Fruit fly (Drosophila melanogaster) whole organism, prepupa: ENCODE measurements around the gene CG7530.

ENCODE experiments used
- Blimp-1 ChIP-seq: fragments of 200-800 bp; sonication (Bioruptor generic); optimal IDR thresholded peaks from 3 replicates; lab custom pipeline; 2017; ENCODE audit warnings: missing biosample characterization, missing genetic modification characterization, mild to moderate bottlenecking, moderate library complexity, missing genetic modification reagents
- CG10631 ChIP-seq: fragments of 200-800 bp; sonication (Bioruptor generic); optimal IDR thresholded peaks from 2 replicates; lab custom pipeline; 2016; ENCODE audit warnings: missing biosample characterization, missing genetic modification characterization
- CG10669 ChIP-seq: fragments of 200-800 bp; sonication (Bioruptor generic); optimal IDR thresholded peaks from 3 replicates; lab custom pipeline; 2018; ENCODE audit warnings: missing biosample characterization, mild to moderate bottlenecking, missing genetic modification characterization, moderate library complexity
- CG11762 ChIP-seq: fragments of 200-800 bp; sonication (Bioruptor generic); optimal IDR thresholded peaks from 3 replicates; lab custom pipeline; 2016; ENCODE audit warnings: missing biosample characterization, missing genetic modification characterization; ENCODE audit not compliant: insufficient read depth
- CG11902 ChIP-seq: fragments of 200-800 bp; sonication (Bioruptor generic); optimal IDR thresholded peaks from 3 replicates; lab custom pipeline; 2016; ENCODE audit warnings: missing biosample characterization, missing genetic modification characterization
- CG3032 ChIP-seq: fragments of 200-800 bp; optimal IDR thresholded peaks from 2 replicates; lab custom pipeline; 2019; ENCODE audit warnings: missing biosample characterization, mild to moderate bottlenecking, missing genetic modification characterization, moderate library complexity
- CG31627 ChIP-seq: fragments of 200-800 bp; sonication (Bioruptor generic); optimal IDR thresholded peaks from 3 replicates; lab custom pipeline; 2016; ENCODE audit warnings: missing biosample characterization, missing genetic modification characterization
- CG32006 ChIP-seq: fragments of 200-800 bp; sonication (Bioruptor generic); optimal IDR thresholded peaks from 3 replicates; lab custom pipeline; 2017; ENCODE audit warnings: missing biosample characterization, mild to moderate bottlenecking, missing genetic modification characterization
- CG3919 ChIP-seq: fragments of 200-800 bp; sonication (Bioruptor generic); optimal IDR thresholded peaks from 3 replicates; lab custom pipeline; 2016; ENCODE audit warnings: missing biosample characterization, missing genetic modification characterization
- CG6276 ChIP-seq: fragments of 200-800 bp; sonication (Bioruptor generic); optimal IDR thresholded peaks from 2 replicates; lab custom pipeline; 2017; ENCODE audit warnings: missing biosample characterization, mild to moderate bottlenecking, missing genetic modification characterization
- CG6808 ChIP-seq: fragments of 200-800 bp; sonication (Bioruptor generic); optimal IDR thresholded peaks from 3 replicates; lab custom pipeline; 2017; ENCODE audit warnings: missing biosample characterization, missing genetic modification characterization, mild to moderate bottlenecking, moderate library complexity, missing genetic modification reagents
- CG6854 ChIP-seq: fragments of 200-800 bp; sonication (Bioruptor generic); optimal IDR thresholded peaks from 2 replicates; lab custom pipeline; 2017; ENCODE audit warnings: missing biosample characterization, mild to moderate bottlenecking, missing genetic modification characterization
- CG8119 ChIP-seq: fragments of 200-800 bp; sonication (Bioruptor generic); IDR thresholded peaks from 3 replicates; pipeline ENCODE4 v1.3.6; 2022; ENCODE audit warnings: missing biosample characterization, missing genetic modification characterization
- CG8632 ChIP-seq: fragments of 200-800 bp; sonication (Bioruptor generic); optimal IDR thresholded peaks from 3 replicates; lab custom pipeline; 2016; ENCODE audit warnings: missing biosample characterization, missing genetic modification characterization
- Eip75B ChIP-seq: fragments of 200-800 bp; sonication (Bioruptor generic); optimal IDR thresholded peaks from 3 replicates; lab custom pipeline; 2016; ENCODE audit warnings: missing biosample characterization, missing genetic modification characterization
- Eip93F ChIP-seq: fragments of 200-800 bp; sonication (Bioruptor generic); optimal IDR thresholded peaks from 2 replicates; lab custom pipeline; 2016; ENCODE audit warnings: missing biosample characterization, mild to moderate bottlenecking, missing genetic modification characterization
- Ets21C ChIP-seq: fragments of 200-800 bp; sonication (Bioruptor generic); optimal IDR thresholded peaks from 3 replicates; lab custom pipeline; 2016; ENCODE audit warnings: missing biosample characterization, missing genetic modification characterization
- Hr39 ChIP-seq: fragments of 200-800 bp; sonication (Bioruptor generic); optimal IDR thresholded peaks from 2 replicates; lab custom pipeline; 2016; ENCODE audit warnings: missing biosample characterization, missing genetic modification characterization
- Met ChIP-seq: fragments of 200-800 bp; sonication (Bioruptor generic); optimal IDR thresholded peaks from 3 replicates; lab custom pipeline; 2016; ENCODE audit warnings: missing biosample characterization, missing genetic modification characterization
- OdsH ChIP-seq: fragments of 200-800 bp; sonication (Bioruptor generic); optimal IDR thresholded peaks from 3 replicates; lab custom pipeline; 2016; ENCODE audit warnings: missing biosample characterization, missing genetic modification characterization
- Smox ChIP-seq: fragments of 200-800 bp; sonication (Bioruptor generic); optimal IDR thresholded peaks from 3 replicates; lab custom pipeline; 2016; ENCODE audit warnings: missing biosample characterization, missing genetic modification characterization
- Sox102F ChIP-seq: fragments of 200-800 bp; sonication (Bioruptor generic); optimal IDR thresholded peaks from 2 replicates; lab custom pipeline; 2016; ENCODE audit warnings: missing biosample characterization, mild to moderate bottlenecking, missing genetic modification characterization
- Sox14 ChIP-seq: fragments of 200-800 bp; sonication (Bioruptor generic); optimal IDR thresholded peaks from 3 replicates; lab custom pipeline; 2016; ENCODE audit warnings: missing biosample characterization, missing genetic modification characterization
- Sox15 ChIP-seq: fragments of 200-800 bp; sonication (Bioruptor generic); optimal IDR thresholded peaks from 3 replicates; lab custom pipeline; 2016; ENCODE audit warnings: missing biosample characterization, missing genetic modification characterization
- achi ChIP-seq: fragments of 200-800 bp; sonication (Bioruptor generic); optimal IDR thresholded peaks from 3 replicates; lab custom pipeline; 2016; ENCODE audit warnings: missing biosample characterization, missing genetic modification characterization
- acj6 ChIP-seq: fragments of 200-800 bp; sonication (Bioruptor generic); optimal IDR thresholded peaks from 3 replicates; lab custom pipeline; 2016; ENCODE audit warnings: missing biosample characterization, missing genetic modification characterization
- cyc ChIP-seq: fragments of 200-800 bp; sonication (Bioruptor generic); optimal IDR thresholded peaks from 3 replicates; lab custom pipeline; 2016; ENCODE audit warnings: missing biosample characterization, missing genetic modification characterization
- dac ChIP-seq: fragments of 200-800 bp; sonication (Bioruptor generic); optimal IDR thresholded peaks from 2 replicates; lab custom pipeline; 2017; ENCODE audit warnings: missing biosample characterization, mild to moderate bottlenecking, missing genetic modification characterization
- dsx ChIP-seq: fragments of 200-800 bp; optimal IDR thresholded peaks from 3 replicates; lab custom pipeline; 2019; ENCODE audit warnings: missing biosample characterization, mild to moderate bottlenecking, missing genetic modification characterization, moderate library complexity; ENCODE audit not compliant: poor library complexity, severe bottlenecking
- eg ChIP-seq: fragments of 200-800 bp; sonication (Bioruptor generic); IDR thresholded peaks from 3 replicates; pipeline ENCODE4 v1.3.6; 2022; ENCODE audit warnings: missing biosample characterization, missing genetic modification characterization
- fd59A ChIP-seq: fragments of 200-800 bp; sonication (Bioruptor generic); optimal IDR thresholded peaks from 2 replicates; lab custom pipeline; 2017; ENCODE audit warnings: missing biosample characterization, mild to moderate bottlenecking, missing genetic modification characterization, missing genetic modification reagents
- fkh ChIP-seq: fragments of 200-800 bp; sonication (Bioruptor generic); optimal IDR thresholded peaks from 3 replicates; lab custom pipeline; 2017; ENCODE audit warnings: missing biosample characterization, mild to moderate bottlenecking, missing genetic modification characterization, moderate library complexity
- lz ChIP-seq: fragments of 200-800 bp; sonication (Bioruptor generic); optimal IDR thresholded peaks from 3 replicates; lab custom pipeline; 2016; ENCODE audit warnings: missing biosample characterization, missing genetic modification characterization
- net ChIP-seq: fragments of 200-800 bp; sonication (Bioruptor generic); optimal IDR thresholded peaks from 3 replicates; lab custom pipeline; 2016; ENCODE audit warnings: missing biosample characterization, missing genetic modification characterization
- pdm3 ChIP-seq: fragments of 200-800 bp; sonication (Bioruptor generic); optimal IDR thresholded peaks from 3 replicates; lab custom pipeline; 2016; ENCODE audit warnings: missing biosample characterization, missing genetic modification characterization
- salr ChIP-seq, 2 experiments: fragments of 200-800 bp; sonication (Bioruptor generic); optimal IDR thresholded peaks; 3 replicates each; lab custom pipeline; 2016 to 2018; ENCODE audit warnings: missing biosample characterization in 2 of 2, missing genetic modification characterization in 2 of 2, mild to moderate bottlenecking in 1 of 2
- spab ChIP-seq: fragments of 200-800 bp; sonication (Bioruptor generic); optimal IDR thresholded peaks from 2 replicates; lab custom pipeline; 2017; ENCODE audit warnings: missing biosample characterization, mild to moderate bottlenecking, missing genetic modification characterization, missing genetic modification reagents
- ss ChIP-seq, 2 experiments: fragments of 200-800 bp; sonication (Bioruptor generic); optimal IDR thresholded peaks; 2 replicates in 1 of 2; 3 replicates in 1 of 2; lab custom pipeline; 2017 to 2018; ENCODE audit warnings: mild to moderate bottlenecking in 2 of 2, missing biosample characterization in 2 of 2, missing genetic modification characterization in 2 of 2, moderate library complexity in 1 of 2
- svp ChIP-seq: fragments of 200-800 bp; sonication (Bioruptor generic); peaks from one replicate; lab custom pipeline; 2016; ENCODE audit warnings: missing biosample characterization, missing genetic modification characterization
- topi ChIP-seq: fragments of 200-800 bp; sonication (Bioruptor generic); optimal IDR thresholded peaks from 3 replicates; lab custom pipeline; 2016; ENCODE audit warnings: missing biosample characterization, missing genetic modification characterization
- vri ChIP-seq: fragments of 200-800 bp; sonication (Bioruptor generic); optimal IDR thresholded peaks from 3 replicates; lab custom pipeline; 2016; ENCODE audit warnings: missing biosample characterization, mild to moderate bottlenecking, missing genetic modification characterization

CG7530 gene

dm6 chr3R:14723671-14724500, 7.4 kb downstream of the CG7530 start, which contains the start of gene kibra (continued):
- TF ChIP-seq CG31627, result peak; percentile 67
- TF ChIP-seq svp (GFP tag; lab: Kevin White, UChicago), result peak; percentile 79
- peak; percentile 23 for TF ChIP-seq CG10669
- TF ChIP-seq acj6 (GFP tag; lab: Kevin White, UChicago), result peak; percentile 44
- no peak for TF ChIP-seq CG6808 (GFP tag; lab: Kevin White, UChicago)
- TF ChIP-seq dac (GFP tag; lab: Kevin White, UChicago), result no peak
- TF ChIP-seq salr (GFP tag; optimal IDR thresholded peaks at IDR 0.05; lab: Kevin White, UChicago), result no peak
- peak; percentile 45 for TF ChIP-seq Eip93F (GFP tag; lab: Kevin White, UChicago)
- TF ChIP-seq dsx, result peak; percentile 33
- peak; percentile 98 for TF ChIP-seq fkh (GFP tag; lab: Kevin White, UChicago)
- peak; percentile 68 for TF ChIP-seq CG6854 (GFP tag; lab: Kevin White, UChicago)
- peak; percentile 53 for TF ChIP-seq pdm3
- peak; percentile 54 for TF ChIP-seq OdsH
- TF ChIP-seq Eip75B, result peak; percentile 37
- TF ChIP-seq topi (GFP tag; lab: Kevin White, UChicago), result peak; percentile 46
- TF ChIP-seq ss (GFP tag; optimal IDR thresholded peaks at IDR 0.05; lab: Kevin White, UChicago), result peak; percentile 6 to 56
- no peak for TF ChIP-seq eg (GFP tag; lab: Robert Waterston, UW)
- TF ChIP-seq CG3032 (tag; lab: Kevin White, UChicago), result peak; percentile 55
- TF ChIP-seq Sox102F (GFP tag; lab: Kevin White, UChicago), result peak; percentile 56
- peak; percentile 78 for TF ChIP-seq Hr39 (GFP tag; lab: Kevin White, UChicago)
- TF ChIP-seq CG6276, result peak; percentile 32
- TF ChIP-seq cyc (GFP tag; lab: Kevin White, UChicago), result peak; percentile 78
- TF ChIP-seq Sox15, result peak; percentile 43
- no peak for TF ChIP-seq CG8119 (GFP tag; lab: Robert Waterston, UW)
- peak; percentile 65 for TF ChIP-seq lz (GFP tag; lab: Kevin White, UChicago)

- TF ChIP-seq svp (GFP tag; lab: Kevin White, UChicago), result peak; percentile 88
- no peak for TF ChIP-seq Ets21C (GFP tag; lab: Kevin White, UChicago)
- TF ChIP-seq Smox, result no peak
- TF ChIP-seq acj6 (GFP tag; lab: Kevin White, UChicago), result no peak
- TF ChIP-seq CG8632, result no peak
- TF ChIP-seq CG8119 (GFP tag; lab: Robert Waterston, UW), result no peak
- no peak for TF ChIP-seq CG10631
- no peak for TF ChIP-seq Met (GFP tag; lab: Kevin White, UChicago)
- TF ChIP-seq Hr39 (GFP tag; lab: Kevin White, UChicago), result no peak
- no peak for TF ChIP-seq fkh (GFP tag; lab: Kevin White, UChicago)
- TF ChIP-seq CG32006 (GFP tag; lab: Kevin White, UChicago), result peak; percentile 10
- TF ChIP-seq achi (GFP tag; lab: Kevin White, UChicago), result no peak
- peak; percentile 32 for TF ChIP-seq CG31627
- TF ChIP-seq dsx, result no peak
- no peak for TF ChIP-seq Eip93F (GFP tag; lab: Kevin White, UChicago)
- TF ChIP-seq net (GFP tag; lab: Kevin White, UChicago), result no peak
- TF ChIP-seq spab (GFP tag; lab: Kevin White, UChicago), result no peak
Measured at dm6 chr3R:14723355-14723670, 8.0 kb downstream of the CG7530 start.

- TF ChIP-seq dsx (peak; percentile 58), CG3032 (tag; lab: Kevin White, UChicago) (peak; percentile 34), CG6854 (GFP tag; lab: Kevin White, UChicago) (no peak), spab (GFP tag; lab: Kevin White, UChicago) (no peak), CG10669 (peak; percentile 20), ss (GFP tag; optimal IDR thresholded peaks at IDR 0.05; lab: Kevin White, UChicago) (peak; percentile 68 to 73), topi (GFP tag; lab: Kevin White, UChicago) (peak; percentile 71), Sox14 (GFP tag; lab: Kevin White, UChicago) (peak; percentile 68), fd59A (GFP tag; lab: Kevin White, UChicago) (peak; percentile 13), lz (GFP tag; lab: Kevin White, UChicago) (peak; percentile 74), Eip93F (GFP tag; lab: Kevin White, UChicago) (peak; percentile 14), svp (GFP tag; lab: Kevin White, UChicago) (peak; percentile 79), Hr39 (GFP tag; lab: Kevin White, UChicago) (peak; percentile 79), Blimp-1 (GFP tag; lab: Kevin White, UChicago) (no peak), salr (GFP tag; optimal IDR thresholded peaks at IDR 0.05; lab: Kevin White, UChicago) (peak in 1 of 2 experiments; percentile 68), Sox15 (peak; percentile 46), vri (GFP tag; lab: Kevin White, UChicago) (peak; percentile 39), CG11902 (GFP tag; lab: Kevin White, UChicago) (peak; percentile 36), CG3919 (GFP tag; lab: Kevin White, UChicago) (peak; percentile 58), CG11762 (peak; percentile 26)
Measured at dm6 chr3R:14721942-14722939, 9.1 kb downstream of the CG7530 start.
